Worm (Caenorhabditis elegans) whole organism, L3 larva: ENCODE results near the gene npp-26.
A peak's percentile ranks its signal among the peaks of the same experiment; 100 is the strongest.

Source experiments
- R02D3.7 ChIP-seq: fragments of 150-350 bp; optimal IDR thresholded peaks from 2 replicates; lab custom pipeline; 2014; ENCODE audit warnings: missing biosample characterization, missing genetic modification characterization
- ZK546.5 ChIP-seq: sonication (generic microtip); optimal IDR thresholded peaks from 2 replicates; lab custom pipeline; 2017; ENCODE audit warnings: missing biosample characterization, missing genetic modification characterization
- aly-2 ChIP-seq: fragments of 150-350 bp; optimal IDR thresholded peaks from 2 replicates; lab custom pipeline; 2014; ENCODE audit warnings: missing biosample characterization, missing genetic modification characterization
- ama-1 ChIP-seq: fragments of 150-350 bp; optimal IDR thresholded peaks from 2 replicates; lab custom pipeline; 2018
- ceh-16 ChIP-seq: sonication (generic microtip); optimal IDR thresholded peaks from 2 replicates; lab custom pipeline; 2017; ENCODE audit warnings: missing biosample characterization, missing genetic modification characterization
- ceh-28 ChIP-seq: fragments of 150-350 bp; optimal IDR thresholded peaks from 2 replicates; lab custom pipeline; 2014; ENCODE audit warnings: missing biosample characterization, missing genetic modification reagents, missing genetic modification characterization
- ceh-9 ChIP-seq: sonication (generic microtip); optimal IDR thresholded peaks from 2 replicates; lab custom pipeline; 2018; ENCODE audit warnings: missing biosample characterization, missing genetic modification characterization
- daf-12 ChIP-seq: fragments of 150-350 bp; optimal IDR thresholded peaks from 2 replicates; lab custom pipeline; 2014; ENCODE audit warnings: missing biosample characterization, missing genetic modification reagents, missing genetic modification characterization
- egl-27 ChIP-seq: sonication (generic microtip); optimal IDR thresholded peaks from 4 replicates; lab custom pipeline; 2017; ENCODE audit warnings: missing biosample characterization, missing genetic modification reagents, missing genetic modification characterization
- egl-5 ChIP-seq: fragments of 150-350 bp; optimal IDR thresholded peaks from 2 replicates; lab custom pipeline; 2017; ENCODE audit warnings: missing biosample characterization, missing genetic modification reagents, missing genetic modification characterization, inconsistent platforms
- elt-1 ChIP-seq: fragments of 150-350 bp; optimal IDR thresholded peaks from 2 replicates; lab custom pipeline; 2014; ENCODE audit warnings: missing biosample characterization, missing genetic modification characterization
- elt-2 ChIP-seq: sonication (generic microtip); optimal IDR thresholded peaks from 2 replicates; lab custom pipeline; 2016; ENCODE audit warnings: missing genetic modification reagents, mild to moderate bottlenecking, missing genetic modification characterization, missing compliant biosample characterization
- elt-3 ChIP-seq, 3 experiments: fragments of 150-350 bp in 1 of 3; sonication (generic microtip) in 2 of 3; optimal IDR thresholded peaks; 2 replicates in 2 of 3; 4 replicates in 1 of 3; lab custom pipeline; 2014 to 2017; ENCODE audit warnings: missing biosample characterization in 3 of 3, missing genetic modification characterization in 3 of 3
- eor-1 ChIP-seq, 2 experiments: fragments of 150-350 bp; optimal IDR thresholded peaks; 2 replicates each; lab custom pipeline; 2014 to 2018; ENCODE audit warnings: missing biosample characterization in 2 of 2, missing genetic modification characterization in 2 of 2
- fkh-10 ChIP-seq: sonication (generic microtip); optimal IDR thresholded peaks from 2 replicates; lab custom pipeline; 2017; ENCODE audit warnings: missing biosample characterization, missing genetic modification reagents, missing genetic modification characterization
- fkh-2 ChIP-seq: fragments of 150-350 bp; optimal IDR thresholded peaks from 2 replicates; lab custom pipeline; 2014; ENCODE audit warnings: missing biosample characterization, missing genetic modification reagents, missing genetic modification characterization
- fos-1 ChIP-seq: fragments of 150-350 bp; optimal IDR thresholded peaks from 2 replicates; lab custom pipeline; 2014; ENCODE audit warnings: missing biosample characterization, missing genetic modification characterization
- hmg-11 ChIP-seq: sonication (generic microtip); optimal IDR thresholded peaks from 2 replicates; lab custom pipeline; 2016; ENCODE audit warnings: missing genetic modification characterization, missing compliant biosample characterization
- jun-1 ChIP-seq: fragments of 150-350 bp; optimal IDR thresholded peaks from 2 replicates; lab custom pipeline; 2014; ENCODE audit warnings: missing biosample characterization, missing genetic modification reagents, missing genetic modification characterization
- lin-15B ChIP-seq: fragments of 150-350 bp; optimal IDR thresholded peaks from 2 replicates; lab custom pipeline; 2014; ENCODE audit warnings: missing biosample characterization, missing genetic modification characterization
- lin-39 ChIP-seq: fragments of 150-350 bp; optimal IDR thresholded peaks from 2 replicates; lab custom pipeline; 2018; ENCODE audit warnings: missing biosample characterization, missing genetic modification reagents, missing genetic modification characterization
- lsy-12 ChIP-seq: sonication (generic microtip); optimal IDR thresholded peaks from 2 replicates; lab custom pipeline; 2016; ENCODE audit warnings: mild to moderate bottlenecking, missing genetic modification characterization, missing compliant biosample characterization
- mdl-1 ChIP-seq: fragments of 150-350 bp; optimal IDR thresholded peaks from 2 replicates; lab custom pipeline; 2014; ENCODE audit warnings: missing biosample characterization, missing genetic modification characterization
- mml-1 ChIP-seq: fragments of 150-350 bp; sonication (generic microtip); optimal IDR thresholded peaks from 3 replicates; lab custom pipeline; 2014; ENCODE audit warnings: missing biosample characterization, missing genetic modification characterization
- nfya-1 ChIP-seq: sonication (generic microtip); optimal IDR thresholded peaks from 2 replicates; lab custom pipeline; 2017; ENCODE audit warnings: missing genetic modification characterization, mild to moderate bottlenecking, missing compliant biosample characterization, antibody characterized with exemption, moderate library complexity; ENCODE audit not compliant: insufficient read depth
- nhr-11 ChIP-seq: fragments of 150-350 bp; optimal IDR thresholded peaks from 2 replicates; lab custom pipeline; 2014; ENCODE audit warnings: missing biosample characterization, missing genetic modification characterization
- nhr-12 ChIP-seq: fragments of 150-350 bp; optimal IDR thresholded peaks from 2 replicates; lab custom pipeline; 2014; ENCODE audit warnings: missing biosample characterization, missing genetic modification characterization
- nhr-23 ChIP-seq: fragments of 150-350 bp; optimal IDR thresholded peaks from 2 replicates; lab custom pipeline; 2014; ENCODE audit warnings: missing biosample characterization, missing genetic modification reagents, missing genetic modification characterization
- nhr-237 ChIP-seq: fragments of 150-350 bp; optimal IDR thresholded peaks from 2 replicates; lab custom pipeline; 2014; ENCODE audit warnings: missing biosample characterization, missing genetic modification characterization
- nhr-25 ChIP-seq: sonication (generic microtip); optimal IDR thresholded peaks from 2 replicates; lab custom pipeline; 2017; ENCODE audit warnings: missing biosample characterization, missing genetic modification characterization
- nhr-28 ChIP-seq: fragments of 150-350 bp; optimal IDR thresholded peaks from 2 replicates; lab custom pipeline; 2014; ENCODE audit warnings: missing biosample characterization, missing genetic modification characterization
- nhr-43 ChIP-seq: sonication (generic microtip); optimal IDR thresholded peaks from 2 replicates; lab custom pipeline; 2016; ENCODE audit warnings: mild to moderate bottlenecking, missing genetic modification characterization, missing compliant biosample characterization; ENCODE audit not compliant: poor library complexity, severe bottlenecking
- nhr-67 ChIP-seq: fragments of 150-350 bp; optimal IDR thresholded peaks from 2 replicates; lab custom pipeline; 2014; ENCODE audit warnings: missing biosample characterization, missing genetic modification characterization
- nhr-76 ChIP-seq: fragments of 150-350 bp; sonication (generic microtip); optimal IDR thresholded peaks from 5 replicates; lab custom pipeline; 2014; ENCODE audit warnings: missing biosample characterization, missing genetic modification characterization
- nhr-77 ChIP-seq: fragments of 150-350 bp; optimal IDR thresholded peaks from 2 replicates; lab custom pipeline; 2014; ENCODE audit warnings: missing biosample characterization, missing genetic modification characterization
- pha-4 ChIP-seq: fragments of 150-350 bp; optimal IDR thresholded peaks from 2 replicates; lab custom pipeline; 2014; ENCODE audit warnings: missing biosample characterization, missing genetic modification reagents, missing genetic modification characterization
- pqm-1 ChIP-seq: fragments of 150-350 bp; optimal IDR thresholded peaks from 2 replicates; lab custom pipeline; 2017; ENCODE audit warnings: missing biosample characterization, missing genetic modification characterization, inconsistent platforms
- sea-2 ChIP-seq: fragments of 150-350 bp; sonication (generic microtip); optimal IDR thresholded peaks from 4 replicates; lab custom pipeline; 2014; ENCODE audit warnings: missing biosample characterization, missing genetic modification reagents, missing genetic modification characterization
- skn-1 ChIP-seq: fragments of 150-350 bp; optimal IDR thresholded peaks from 2 replicates; lab custom pipeline; 2014; ENCODE audit warnings: missing biosample characterization, missing genetic modification characterization
- snpc-4 ChIP-seq: fragments of 150-350 bp; optimal IDR thresholded peaks from 2 replicates; lab custom pipeline; 2014; ENCODE audit warnings: missing biosample characterization, missing genetic modification characterization
- tbx-2 ChIP-seq: sonication (generic microtip); optimal IDR thresholded peaks from 2 replicates; lab custom pipeline; 2016; ENCODE audit warnings: mild to moderate bottlenecking, missing genetic modification characterization, missing compliant biosample characterization
- unc-39 ChIP-seq: sonication (generic microtip); optimal IDR thresholded peaks from 4 replicates; lab custom pipeline; 2017; ENCODE audit warnings: missing biosample characterization, missing genetic modification characterization
- unc-62 ChIP-seq: fragments of 150-350 bp; sonication (generic microtip); optimal IDR thresholded peaks from 4 replicates; lab custom pipeline; 2014; ENCODE audit warnings: missing biosample characterization, missing genetic modification reagents, missing genetic modification characterization
- zag-1 ChIP-seq: fragments of 150-350 bp; optimal IDR thresholded peaks from 2 replicates; lab custom pipeline; 2014; ENCODE audit warnings: missing biosample characterization, missing genetic modification characterization
- ztf-11 ChIP-seq: fragments of 150-350 bp; optimal IDR thresholded peaks from 2 replicates; lab custom pipeline; 2014; ENCODE audit warnings: missing biosample characterization, missing genetic modification characterization
- ztf-4 ChIP-seq: fragments of 150-350 bp; optimal IDR thresholded peaks from 2 replicates; lab custom pipeline; 2014; ENCODE audit warnings: missing biosample characterization, missing genetic modification characterization

The npp-26 gene

ce11 chrIV:4748408-4749105 lies 16.0 kb upstream of the npp-26 start, which contains the start of gene cyc-2.1 (continued):
- TF ChIP-seq elt-1, result no peak
- TF ChIP-seq mdl-1, result no peak
- no peak for TF ChIP-seq nhr-43
- peak; percentile 83 for TF ChIP-seq lin-15B (tag; lab: Kevin White, UChicago)
- peak; percentile 67 for TF ChIP-seq R02D3.7
- TF ChIP-seq ztf-11, result no peak
- TF ChIP-seq daf-12 (tag; lab: Kevin White, UChicago), result no peak
- TF ChIP-seq zag-1, result no peak
- peak; percentile 70 for TF ChIP-seq pqm-1 (tag; lab: Kevin White, UChicago)
- TF ChIP-seq fkh-2 (tag; lab: Kevin White, UChicago), result no peak
- TF ChIP-seq nhr-23 (tag; lab: Kevin White, UChicago), result peak; percentile 38
- peak; percentile 68 for TF ChIP-seq lsy-12 (tag; lab: Kevin White, UChicago)
- no peak for TF ChIP-seq nhr-76 (tag; lab: Kevin White, UChicago)

- TF ChIP-seq nhr-12 (no peak), fos-1 (tag; lab: Kevin White, UChicago) (no peak)
These were observed 15.4 kb upstream of the npp-26 start for ce11 chrIV:4749155-4749554.

ce11 chrIV:4749728-4750278 lies 14.7 kb upstream of the npp-26 start, which contains the start of the genes rpl-20 and Y17G9B.5:
TSS of gene rpl-20 (minus strand) at chrIV:4749778.
TSS of gene Y17G9B.5 (plus strand) at chrIV:4750240.
- TF ChIP-seq jun-1 (tag; lab: Kevin White, UChicago), result peak; percentile 99
- peak; percentile 60 for TF ChIP-seq ceh-16 (tag; lab: Kevin White, UChicago)
- peak; percentile 87 for TF ChIP-seq daf-12 (tag; lab: Kevin White, UChicago)
- TF ChIP-seq aly-2 (tag; lab: Kevin White, UChicago), result peak; percentile 97
- TF ChIP-seq ama-1, result peak; percentile 91
- peak; percentile 98 for TF ChIP-seq nhr-28 (tag; lab: Kevin White, UChicago)
- peak; percentile 97 for TF ChIP-seq ztf-4 (tag; lab: Kevin White, UChicago)
- TF ChIP-seq pqm-1 (tag; lab: Kevin White, UChicago), result peak; percentile 100
- peak; percentile 100 for TF ChIP-seq lin-15B (tag; lab: Kevin White, UChicago)
- peak; percentile 94 to 97 (median 94) for TF ChIP-seq elt-3 (tag; optimal IDR thresholded peaks at IDR 0.05; lab: Kevin White, UChicago)
- TF ChIP-seq lsy-12 (tag; lab: Kevin White, UChicago), result peak; percentile 100
- TF ChIP-seq sea-2 (GFP tag; lab: Kevin White, UChicago), result peak; percentile 85
- peak; percentile 100 for TF ChIP-seq pha-4 (tag; lab: Kevin White, UChicago)
- peak; percentile 87 for TF ChIP-seq zag-1
- no peak for TF ChIP-seq mml-1 (tag; lab: Kevin White, UChicago)
- peak; percentile 97 for TF ChIP-seq unc-62 (GFP tag; lab: Kevin White, UChicago)
- peak; percentile 98 for TF ChIP-seq snpc-4 (tag; lab: Kevin White, UChicago)
- peak; percentile 94 for TF ChIP-seq fos-1 (tag; lab: Kevin White, UChicago)
- peak; percentile 99 for TF ChIP-seq nhr-43
- TF ChIP-seq nhr-76 (tag; lab: Kevin White, UChicago), result peak; percentile 90
- peak; percentile 97 for TF ChIP-seq nhr-77 (tag; lab: Kevin White, UChicago)
- peak; percentile 98 for TF ChIP-seq egl-5 (tag; lab: Kevin White, UChicago)
- TF ChIP-seq nhr-25 (tag; lab: Kevin White, UChicago), result peak; percentile 100
- peak; percentile 98 for TF ChIP-seq ceh-28
- peak; percentile 97 for TF ChIP-seq skn-1 (tag; lab: Kevin White, UChicago)
- peak; percentile 97 for TF ChIP-seq elt-1
- peak; percentile 39 for TF ChIP-seq nhr-237
- no peak for TF ChIP-seq nhr-12
- TF ChIP-seq R02D3.7, result peak; percentile 100
- TF ChIP-seq unc-39 (tag; lab: Kevin White, UChicago), result peak; percentile 42
- TF ChIP-seq eor-1 (tag; optimal IDR thresholded peaks at IDR 0.05; lab: Kevin White, UChicago), result no peak
- TF ChIP-seq tbx-2 (tag; lab: Kevin White, UChicago), result peak; percentile 98
- TF ChIP-seq fkh-10 (GFP tag; lab: Kevin White, UChicago), result peak; percentile 100
- peak; percentile 83 for TF ChIP-seq ZK546.5
- TF ChIP-seq ceh-9 (tag; lab: Kevin White, UChicago), result no peak
- peak; percentile 67 for TF ChIP-seq nhr-67 (tag; lab: Kevin White, UChicago)
- peak; percentile 98 for TF ChIP-seq nhr-11 (tag; lab: Kevin White, UChicago)
- peak; percentile 94 for TF ChIP-seq egl-27 (tag; lab: Kevin White, UChicago)
- peak; percentile 100 for TF ChIP-seq hmg-11 (tag; lab: Kevin White, UChicago)
- peak; percentile 83 for TF ChIP-seq fkh-2 (tag; lab: Kevin White, UChicago)
- TF ChIP-seq nhr-23 (tag; lab: Kevin White, UChicago), result peak; percentile 100
- TF ChIP-seq ztf-11, result peak; percentile 64
- peak; percentile 31 for TF ChIP-seq mdl-1
- TF ChIP-seq lin-39 (tag; lab: Kevin White, UChicago), result peak; percentile 99
- peak; percentile 100 for TF ChIP-seq nfya-1 (tag; lab: Kevin White, UChicago)
- TF ChIP-seq elt-2, result peak; percentile 98
